Worm (Caenorhabditis elegans): ENCODE results near the gene ZK546.5.

- TF ChIP-seq R02D3.7 (tag; optimal IDR thresholded peaks at IDR 0.05) = no peak
- no peak for TF ChIP-seq nhr-23 (tag; optimal IDR thresholded peaks at IDR 0.05)
- no peak for TF ChIP-seq nfya-1 (tag; optimal IDR thresholded peaks at IDR 0.05; ENCODE audit: insufficient read depth)
- TF ChIP-seq snpc-4 (tag; optimal IDR thresholded peaks at IDR 0.05) = no peak
These were observed 49.6 kb upstream of the ZK546.5 start, which contains the start of gene R05F9.7 for ce11 chrII:4885976-4886375.

Data from whole organism, L3 larva.